Worm (Caenorhabditis elegans): ENCODE data around the gene F32A5.8.
A peak's percentile ranks its signal among the peaks of the same experiment; 100 is the strongest.

F32A5.8 gene

ce11 chrII:7264675-7265074, 8.8 kb downstream of the F32A5.8 start (continued):
- TF ChIP-seq nhr-90 (tag; optimal IDR thresholded peaks at IDR 0.05; ENCODE audit: poor library complexity) (peak; percentile 35), jun-1 (tag; optimal IDR thresholded peaks at IDR 0.05) (peak; percentile 55), efl-1 (optimal IDR thresholded peaks at IDR 0.05) (no peak), efl-1 (GFP tag; optimal IDR thresholded peaks at IDR 0.05 in 1 of 2) (peak in 1 of 2 experiments; percentile 41)

DNA sequence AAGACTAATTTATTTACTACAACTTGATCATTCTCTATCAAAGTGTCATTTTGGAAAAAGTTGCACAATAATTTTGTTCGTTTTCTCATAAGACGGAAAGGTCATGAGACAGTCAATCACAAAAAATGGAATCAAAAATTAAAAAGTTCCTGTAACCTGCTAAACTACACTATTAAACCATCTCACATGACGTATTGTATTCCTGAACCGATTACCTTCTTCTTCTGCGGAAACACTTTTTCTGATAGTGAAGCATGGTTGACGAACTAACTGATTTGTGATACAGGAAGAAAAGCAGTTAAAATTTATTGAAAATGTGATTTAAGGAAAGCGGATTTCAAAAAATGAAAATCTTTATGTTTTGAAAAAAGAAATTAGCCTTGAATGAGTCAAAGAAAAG, 13.9 kb downstream of the F32A5.8 start:
- TF ChIP-seq elt-2 (tag; optimal IDR thresholded peaks at IDR 0.05) (peak; percentile 43), efl-3 (GFP tag; optimal IDR thresholded peaks at IDR 0.05) (no peak), nhr-20 (tag; optimal IDR thresholded peaks at IDR 0.05) (peak; percentile 17)

DNA sequence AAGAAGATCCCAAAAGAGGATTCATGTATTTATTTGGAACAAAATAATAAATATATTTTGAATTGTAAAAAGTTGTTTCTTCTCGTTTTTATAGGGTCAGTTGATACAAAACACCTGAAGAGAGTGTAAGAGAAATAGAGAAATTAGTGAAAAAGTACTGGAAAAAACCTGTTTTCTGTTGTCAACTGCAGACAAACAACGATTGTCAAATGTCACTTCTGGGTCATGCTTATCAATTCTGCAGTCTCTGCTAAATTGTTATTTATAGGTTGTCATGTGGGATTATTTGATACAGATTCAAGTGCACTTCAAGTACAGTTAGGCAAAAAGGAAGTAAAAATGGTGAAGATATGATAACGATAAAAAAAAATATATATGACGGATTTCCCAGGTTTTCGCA, 16.6 kb downstream of the F32A5.8 start:
- peak; percentile 96 for TF ChIP-seq nhr-85 (tag)
- no peak for TF ChIP-seq lin-13 (GFP tag; optimal IDR thresholded peaks at IDR 0.05)
- TF ChIP-seq elt-3 (tag; optimal IDR thresholded peaks at IDR 0.05) = peak in 2 of 6 experiments; percentile 80 to 81
- TF ChIP-seq mef-2 (tag; optimal IDR thresholded peaks at IDR 0.05) = no peak
- no peak for TF ChIP-seq fkh-10 (GFP tag; optimal IDR thresholded peaks at IDR 0.05)
- no peak for TF ChIP-seq F16B12.6 (tag; optimal IDR thresholded peaks at IDR 0.05)
- TF ChIP-seq nhr-71 (tag; optimal IDR thresholded peaks at IDR 0.05) = peak; percentile 36
- no peak for TF ChIP-seq hlh-4 (tag; optimal IDR thresholded peaks at IDR 0.05)
- no peak for TF ChIP-seq unc-30 (tag; optimal IDR thresholded peaks at IDR 0.05)
- TF ChIP-seq irx-1 (tag; optimal IDR thresholded peaks at IDR 0.05) = no peak
- peak in 1 of 2 experiments; percentile 12 for TF ChIP-seq lsy-2 (tag; optimal IDR thresholded peaks at IDR 0.05)
- no peak for TF ChIP-seq xbp-1 (tag; optimal IDR thresholded peaks at IDR 0.05)
- no peak for TF ChIP-seq ama-1 (optimal IDR thresholded peaks at IDR 0.05)
- TF ChIP-seq nhr-90 (tag; optimal IDR thresholded peaks at IDR 0.05; ENCODE audit: poor library complexity) = peak; percentile 6
- no peak for TF ChIP-seq nhr-12 (tag; optimal IDR thresholded peaks at IDR 0.05)
- no peak for TF ChIP-seq ces-1 (GFP tag; optimal IDR thresholded peaks at IDR 0.05)
- peak; percentile 55 for TF ChIP-seq nhr-20 (tag; optimal IDR thresholded peaks at IDR 0.05)
- peak; percentile 45 for TF ChIP-seq lir-3 (tag; optimal IDR thresholded peaks at IDR 0.05; ENCODE audit: poor library complexity)
- no peak for TF ChIP-seq efl-3 (GFP tag; optimal IDR thresholded peaks at IDR 0.05)
- no peak for TF ChIP-seq efl-1 (optimal IDR thresholded peaks at IDR 0.05)
- TF ChIP-seq efl-1 (GFP tag; optimal IDR thresholded peaks at IDR 0.05 in 1 of 2) = peak in 1 of 2 experiments; percentile 73
- no peak for TF ChIP-seq mab-9 (GFP tag; IDR thresholded peaks at IDR 0.05)
- no peak for TF ChIP-seq fos-1 (tag; optimal IDR thresholded peaks at IDR 0.05)
- no peak for TF ChIP-seq sox-4 (tag; optimal IDR thresholded peaks at IDR 0.05)
- peak; percentile 71 for TF ChIP-seq grh-1 (GFP tag; IDR thresholded peaks at IDR 0.05)
- peak; percentile 22 for TF ChIP-seq snu-23 (GFP tag; optimal IDR thresholded peaks at IDR 0.05)
- TF ChIP-seq aly-2 (tag; optimal IDR thresholded peaks at IDR 0.05) = no peak
- peak; percentile 57 for TF ChIP-seq lin-14 (GFP tag; optimal IDR thresholded peaks at IDR 0.05)
- TF ChIP-seq lin-35 (GFP tag; optimal IDR thresholded peaks at IDR 0.05) = peak in 1 of 2 experiments; percentile 51
- peak; percentile 28 for TF ChIP-seq blmp-1 (tag; optimal IDR thresholded peaks at IDR 0.05)
- peak; percentile 44 for TF ChIP-seq tbx-2 (tag; optimal IDR thresholded peaks at IDR 0.05)
- TF ChIP-seq unc-130 (tag; optimal IDR thresholded peaks at IDR 0.05) = no peak
- no peak for TF ChIP-seq ceh-82 (tag; optimal IDR thresholded peaks at IDR 0.05)
- no peak for TF ChIP-seq aha-1 (tag; optimal IDR thresholded peaks at IDR 0.05)

- peak; percentile 12 for TF ChIP-seq nhr-20 (tag; optimal IDR thresholded peaks at IDR 0.05)
- TF ChIP-seq efl-1 (optimal IDR thresholded peaks at IDR 0.05) = no peak
- no peak for TF ChIP-seq efl-1 (GFP tag; optimal IDR thresholded peaks at IDR 0.05 in 1 of 2)
- TF ChIP-seq ama-1 (optimal IDR thresholded peaks at IDR 0.05) = no peak
- TF ChIP-seq fkh-8 (tag; optimal IDR thresholded peaks at IDR 0.05) = no peak
- no peak for TF ChIP-seq ceh-88 (GFP tag; IDR thresholded peaks at IDR 0.05)
- TF ChIP-seq unc-86 (tag; optimal IDR thresholded peaks at IDR 0.05) = no peak
- no peak for TF ChIP-seq fkh-10 (GFP tag; optimal IDR thresholded peaks at IDR 0.05)
- no peak for TF ChIP-seq nhr-47 (tag; optimal IDR thresholded peaks at IDR 0.05)
- TF ChIP-seq ceh-82 (tag; optimal IDR thresholded peaks at IDR 0.05) = no peak
- no peak for TF ChIP-seq mab-9 (GFP tag; IDR thresholded peaks at IDR 0.05)
- TF ChIP-seq pqm-1 (tag; optimal IDR thresholded peaks at IDR 0.05) = peak; percentile 61
- TF ChIP-seq nhr-76 (tag; optimal IDR thresholded peaks at IDR 0.05) = no peak
- no peak for TF ChIP-seq elt-3 (tag; optimal IDR thresholded peaks at IDR 0.05)
- no peak for TF ChIP-seq C04F5.9 (tag; optimal IDR thresholded peaks at IDR 0.05)
- peak; percentile 71 for TF ChIP-seq elt-2 (tag; optimal IDR thresholded peaks at IDR 0.05)
- peak in 1 of 2 experiments; percentile 16 for TF ChIP-seq mdl-1 (tag; optimal IDR thresholded peaks at IDR 0.05)
- TF ChIP-seq lin-14 (GFP tag; optimal IDR thresholded peaks at IDR 0.05) = peak; percentile 31
- no peak for TF ChIP-seq egl-13 (tag; optimal IDR thresholded peaks at IDR 0.05)
Observed at ce11 chrII:7273517-7273916, 17.6 kb downstream of the F32A5.8 start.
